Worm (Caenorhabditis elegans): ENCODE data around the gene ipla-1.

DNA sequence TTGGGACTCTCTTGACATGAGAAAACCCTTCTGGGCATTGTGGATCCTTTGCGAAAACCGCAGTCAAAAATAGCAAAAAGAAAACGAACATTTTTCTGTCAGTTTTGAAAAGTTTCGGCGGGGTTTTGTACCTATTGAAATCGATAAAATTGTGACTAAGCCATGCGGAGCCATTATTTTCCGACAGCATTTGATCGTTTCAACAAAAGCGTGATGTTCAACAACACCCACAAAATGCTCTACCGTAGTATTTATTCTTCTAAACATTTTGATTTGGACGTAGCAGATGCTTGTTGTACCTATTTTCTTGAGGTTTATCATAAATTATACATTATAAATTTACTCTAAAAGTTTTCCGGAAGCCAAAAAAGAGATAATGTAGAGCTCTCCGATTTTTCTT, 15.3 kb upstream of the ipla-1 start, which contains the start of gene clec-136:
- no peak for TF ChIP-seq W03F9.2 (tag; optimal IDR thresholded peaks at IDR 0.05)
- TF ChIP-seq him-1 (tag; optimal IDR thresholded peaks at IDR 0.05), result no peak
- no peak for TF ChIP-seq dao-5 (tag; optimal IDR thresholded peaks at IDR 0.05)
